Fruit fly (Drosophila melanogaster) whole organism, prepupa: ENCODE results near the gene CG46317.

ENCODE experiments used
- CG10631 ChIP-seq: fragments of 200-800 bp; sonication (Bioruptor generic); optimal IDR thresholded peaks from 2 replicates; lab custom pipeline; 2016; ENCODE audit warnings: missing biosample characterization, missing genetic modification characterization
- CG10669 ChIP-seq: fragments of 200-800 bp; sonication (Bioruptor generic); optimal IDR thresholded peaks from 3 replicates; lab custom pipeline; 2018; ENCODE audit warnings: missing biosample characterization, mild to moderate bottlenecking, missing genetic modification characterization, moderate library complexity
- CG11762 ChIP-seq: fragments of 200-800 bp; sonication (Bioruptor generic); optimal IDR thresholded peaks from 3 replicates; lab custom pipeline; 2016; ENCODE audit warnings: missing biosample characterization, missing genetic modification characterization; ENCODE audit not compliant: insufficient read depth
- CG11902 ChIP-seq: fragments of 200-800 bp; sonication (Bioruptor generic); optimal IDR thresholded peaks from 3 replicates; lab custom pipeline; 2016; ENCODE audit warnings: missing biosample characterization, missing genetic modification characterization
- CG1621 ChIP-seq: fragments of 200-800 bp; sonication (Bioruptor generic); optimal IDR thresholded peaks from 3 replicates; lab custom pipeline; 2018; ENCODE audit warnings: missing biosample characterization, mild to moderate bottlenecking, missing genetic modification characterization
- CG16779 ChIP-seq: fragments of 200-800 bp; sonication (Bioruptor generic); optimal IDR thresholded peaks from 3 replicates; lab custom pipeline; 2017; ENCODE audit warnings: missing biosample characterization, mild to moderate bottlenecking, missing genetic modification characterization
- CG3032 ChIP-seq: fragments of 200-800 bp; optimal IDR thresholded peaks from 2 replicates; lab custom pipeline; 2019; ENCODE audit warnings: missing biosample characterization, mild to moderate bottlenecking, missing genetic modification characterization, moderate library complexity
- CG31627 ChIP-seq: fragments of 200-800 bp; sonication (Bioruptor generic); optimal IDR thresholded peaks from 3 replicates; lab custom pipeline; 2016; ENCODE audit warnings: missing biosample characterization, missing genetic modification characterization
- CG32006 ChIP-seq: fragments of 200-800 bp; sonication (Bioruptor generic); optimal IDR thresholded peaks from 3 replicates; lab custom pipeline; 2017; ENCODE audit warnings: missing biosample characterization, mild to moderate bottlenecking, missing genetic modification characterization
- CG34406 ChIP-seq: fragments of 200-800 bp; sonication (Bioruptor generic); optimal IDR thresholded peaks from 3 replicates; lab custom pipeline; 2016; ENCODE audit warnings: missing biosample characterization, missing genetic modification characterization
- CG4318 ChIP-seq: fragments of 200-800 bp; sonication (Bioruptor generic); optimal IDR thresholded peaks from 3 replicates; lab custom pipeline; 2017; ENCODE audit warnings: missing biosample characterization, mild to moderate bottlenecking, missing genetic modification characterization
- CG6163 ChIP-seq: fragments of 200-800 bp; sonication (Bioruptor generic); IDR thresholded peaks from 3 replicates; pipeline ENCODE4 v1.3.6; 2022; ENCODE audit warnings: missing biosample characterization, missing genetic modification characterization
- CG6276 ChIP-seq: fragments of 200-800 bp; sonication (Bioruptor generic); optimal IDR thresholded peaks from 2 replicates; lab custom pipeline; 2017; ENCODE audit warnings: missing biosample characterization, mild to moderate bottlenecking, missing genetic modification characterization
- CG6792 ChIP-seq: fragments of 200-800 bp; sonication (Bioruptor generic); optimal IDR thresholded peaks from 3 replicates; lab custom pipeline; 2016; ENCODE audit warnings: missing biosample characterization, missing genetic modification characterization
- CG6808 ChIP-seq: fragments of 200-800 bp; sonication (Bioruptor generic); optimal IDR thresholded peaks from 3 replicates; lab custom pipeline; 2017; ENCODE audit warnings: missing biosample characterization, missing genetic modification characterization, mild to moderate bottlenecking, moderate library complexity, missing genetic modification reagents
- CG8119 ChIP-seq: fragments of 200-800 bp; sonication (Bioruptor generic); IDR thresholded peaks from 3 replicates; pipeline ENCODE4 v1.3.6; 2022; ENCODE audit warnings: missing biosample characterization, missing genetic modification characterization
- CG8319 ChIP-seq: fragments of 200-800 bp; sonication (Bioruptor generic); optimal IDR thresholded peaks from 3 replicates; lab custom pipeline; 2016; ENCODE audit warnings: missing biosample characterization, missing genetic modification characterization
- CG8632 ChIP-seq: fragments of 200-800 bp; sonication (Bioruptor generic); optimal IDR thresholded peaks from 3 replicates; lab custom pipeline; 2016; ENCODE audit warnings: missing biosample characterization, missing genetic modification characterization
- CG9139 ChIP-seq: fragments of 200-800 bp; sonication (Bioruptor generic); optimal IDR thresholded peaks from 3 replicates; lab custom pipeline; 2017; ENCODE audit warnings: missing biosample characterization, mild to moderate bottlenecking, missing genetic modification characterization
- Eip75B ChIP-seq: fragments of 200-800 bp; sonication (Bioruptor generic); optimal IDR thresholded peaks from 3 replicates; lab custom pipeline; 2016; ENCODE audit warnings: missing biosample characterization, missing genetic modification characterization
- Eip78C ChIP-seq: fragments of 200-800 bp; sonication (Bioruptor generic); peaks from one replicate; lab custom pipeline; 2016; ENCODE audit warnings: missing biosample characterization, missing genetic modification characterization
- Eip93F ChIP-seq: fragments of 200-800 bp; sonication (Bioruptor generic); optimal IDR thresholded peaks from 2 replicates; lab custom pipeline; 2016; ENCODE audit warnings: missing biosample characterization, mild to moderate bottlenecking, missing genetic modification characterization
- Ets96B ChIP-seq: fragments of 200-800 bp; optimal IDR thresholded peaks from 2 replicates; lab custom pipeline; 2019; ENCODE audit warnings: missing biosample characterization, mild to moderate bottlenecking, missing genetic modification characterization, moderate library complexity
- Hr38 ChIP-seq: sonication (Bioruptor generic); optimal IDR thresholded peaks from 2 replicates; lab custom pipeline; 2016; ENCODE audit warnings: missing biosample characterization, missing genetic modification characterization
- Lpt ChIP-seq: fragments of 200-800 bp; sonication (Bioruptor generic); optimal IDR thresholded peaks from 3 replicates; lab custom pipeline; 2016; ENCODE audit warnings: missing biosample characterization, missing genetic modification characterization
- OdsH ChIP-seq: fragments of 200-800 bp; sonication (Bioruptor generic); optimal IDR thresholded peaks from 3 replicates; lab custom pipeline; 2016; ENCODE audit warnings: missing biosample characterization, missing genetic modification characterization
- Smox ChIP-seq: fragments of 200-800 bp; sonication (Bioruptor generic); optimal IDR thresholded peaks from 3 replicates; lab custom pipeline; 2016; ENCODE audit warnings: missing biosample characterization, missing genetic modification characterization
- Sox14 ChIP-seq: fragments of 200-800 bp; sonication (Bioruptor generic); optimal IDR thresholded peaks from 3 replicates; lab custom pipeline; 2016; ENCODE audit warnings: missing biosample characterization, missing genetic modification characterization
- Sox15 ChIP-seq: fragments of 200-800 bp; sonication (Bioruptor generic); optimal IDR thresholded peaks from 3 replicates; lab custom pipeline; 2016; ENCODE audit warnings: missing biosample characterization, missing genetic modification characterization
- acj6 ChIP-seq: fragments of 200-800 bp; sonication (Bioruptor generic); optimal IDR thresholded peaks from 3 replicates; lab custom pipeline; 2016; ENCODE audit warnings: missing biosample characterization, missing genetic modification characterization
- cyc ChIP-seq: fragments of 200-800 bp; sonication (Bioruptor generic); optimal IDR thresholded peaks from 3 replicates; lab custom pipeline; 2016; ENCODE audit warnings: missing biosample characterization, missing genetic modification characterization
- dac ChIP-seq: fragments of 200-800 bp; sonication (Bioruptor generic); optimal IDR thresholded peaks from 2 replicates; lab custom pipeline; 2017; ENCODE audit warnings: missing biosample characterization, mild to moderate bottlenecking, missing genetic modification characterization
- dsx ChIP-seq: fragments of 200-800 bp; optimal IDR thresholded peaks from 3 replicates; lab custom pipeline; 2019; ENCODE audit warnings: missing biosample characterization, mild to moderate bottlenecking, missing genetic modification characterization, moderate library complexity; ENCODE audit not compliant: poor library complexity, severe bottlenecking
- eg ChIP-seq: fragments of 200-800 bp; sonication (Bioruptor generic); IDR thresholded peaks from 3 replicates; pipeline ENCODE4 v1.3.6; 2022; ENCODE audit warnings: missing biosample characterization, missing genetic modification characterization
- esn ChIP-seq: fragments of 200-800 bp; sonication (Bioruptor generic); optimal IDR thresholded peaks from 2 replicates; lab custom pipeline; 2016; ENCODE audit warnings: missing biosample characterization, mild to moderate bottlenecking, missing genetic modification characterization, moderate library complexity
- fd59A ChIP-seq: fragments of 200-800 bp; sonication (Bioruptor generic); optimal IDR thresholded peaks from 2 replicates; lab custom pipeline; 2017; ENCODE audit warnings: missing biosample characterization, mild to moderate bottlenecking, missing genetic modification characterization, missing genetic modification reagents
- fd85E ChIP-seq: fragments of 200-800 bp; sonication (Bioruptor generic); optimal IDR thresholded peaks from 3 replicates; lab custom pipeline; 2016; ENCODE audit warnings: missing biosample characterization, missing genetic modification characterization
- net ChIP-seq: fragments of 200-800 bp; sonication (Bioruptor generic); optimal IDR thresholded peaks from 3 replicates; lab custom pipeline; 2016; ENCODE audit warnings: missing biosample characterization, missing genetic modification characterization
- pdm3 ChIP-seq: fragments of 200-800 bp; sonication (Bioruptor generic); optimal IDR thresholded peaks from 3 replicates; lab custom pipeline; 2016; ENCODE audit warnings: missing biosample characterization, missing genetic modification characterization
- salr ChIP-seq, 2 experiments: fragments of 200-800 bp; sonication (Bioruptor generic); optimal IDR thresholded peaks; 3 replicates each; lab custom pipeline; 2016 to 2018; ENCODE audit warnings: missing biosample characterization in 2 of 2, missing genetic modification characterization in 2 of 2, mild to moderate bottlenecking in 1 of 2
- ss ChIP-seq, 2 experiments: fragments of 200-800 bp; sonication (Bioruptor generic); optimal IDR thresholded peaks; 2 replicates in 1 of 2; 3 replicates in 1 of 2; lab custom pipeline; 2017 to 2018; ENCODE audit warnings: mild to moderate bottlenecking in 2 of 2, missing biosample characterization in 2 of 2, missing genetic modification characterization in 2 of 2, moderate library complexity in 1 of 2
- svp ChIP-seq: fragments of 200-800 bp; sonication (Bioruptor generic); peaks from one replicate; lab custom pipeline; 2016; ENCODE audit warnings: missing biosample characterization, missing genetic modification characterization
- topi ChIP-seq: fragments of 200-800 bp; sonication (Bioruptor generic); optimal IDR thresholded peaks from 3 replicates; lab custom pipeline; 2016; ENCODE audit warnings: missing biosample characterization, missing genetic modification characterization
- vri ChIP-seq: fragments of 200-800 bp; sonication (Bioruptor generic); optimal IDR thresholded peaks from 3 replicates; lab custom pipeline; 2016; ENCODE audit warnings: missing biosample characterization, mild to moderate bottlenecking, missing genetic modification characterization

CG46317 gene

DNA sequence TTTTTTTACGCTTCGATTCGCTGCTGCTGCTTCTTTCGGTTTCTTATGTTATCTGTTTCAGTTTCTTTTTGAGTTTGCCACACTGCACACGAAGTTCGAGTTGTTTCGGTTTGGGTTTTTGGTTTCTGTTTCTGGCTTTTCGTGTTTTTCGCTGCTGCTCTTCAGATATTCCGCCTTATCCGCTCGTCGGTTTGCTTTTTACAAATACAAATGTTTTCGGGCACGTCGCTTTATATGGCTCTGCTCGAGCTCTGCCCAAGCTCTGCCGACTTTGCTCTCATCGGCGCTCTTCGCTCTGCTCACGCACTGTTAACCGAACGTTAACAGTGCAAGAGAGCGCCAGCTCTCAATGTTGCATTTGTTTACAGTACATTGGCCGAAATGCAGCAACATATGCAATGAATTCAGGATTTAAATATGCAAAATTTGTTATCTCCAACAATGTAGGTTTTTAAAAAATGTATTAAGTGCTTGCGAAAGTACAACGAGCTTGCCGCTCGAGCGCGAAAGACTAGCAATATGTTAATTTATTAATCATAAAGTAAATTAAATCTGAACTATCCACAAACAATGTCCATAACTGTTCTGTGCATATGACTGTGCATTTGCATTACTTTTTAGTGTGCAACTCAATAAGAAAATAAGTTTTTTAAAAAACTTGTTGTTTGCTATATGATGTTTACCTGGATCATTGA lies 49.6 kb upstream of the CG46317 start (continued):
- TF ChIP-seq OdsH (peak; percentile 38), CG4318 (peak; percentile 40), CG11902 (no peak), Smox (peak; percentile 15), Hr38 (GFP tag; lab: Kevin White, UChicago) (no peak), Ets96B (tag; lab: Kevin White, UChicago) (no peak), CG8319 (no peak), salr (GFP tag; optimal IDR thresholded peaks at IDR 0.05; lab: Kevin White, UChicago) (peak in 1 of 2 experiments; percentile 49), svp (peak; percentile 62)

DNA sequence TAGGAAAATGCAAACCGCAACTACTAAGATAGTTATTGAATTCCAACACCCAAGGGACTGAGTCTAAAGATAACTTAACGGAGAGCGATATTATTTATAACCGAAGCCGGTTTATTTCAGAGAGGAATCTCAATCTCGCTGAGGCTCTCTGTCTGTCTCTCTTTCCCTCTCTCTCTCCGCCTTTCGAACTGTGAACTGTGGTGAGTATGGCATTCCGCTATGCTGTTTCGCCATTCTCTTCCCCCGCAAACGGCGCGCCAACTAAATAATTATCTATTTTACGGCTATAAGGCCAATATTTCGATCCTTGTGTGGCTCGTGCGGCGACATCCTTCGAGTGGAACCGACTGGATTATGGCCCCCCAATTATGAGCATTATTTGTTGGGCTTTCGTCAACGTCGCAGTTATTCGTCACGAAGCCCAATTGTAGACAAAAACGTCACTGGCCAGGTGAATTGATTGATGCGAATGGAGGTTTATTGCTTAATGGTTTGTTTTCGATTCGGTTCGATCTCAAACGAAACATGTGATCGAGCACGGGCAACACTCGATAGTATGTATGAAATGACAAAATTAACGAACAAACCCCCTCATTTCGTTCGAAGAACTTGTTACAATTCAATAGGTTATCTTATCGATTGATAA lies 48.8 kb upstream of the CG46317 start:
- peak; percentile 1 for TF ChIP-seq CG6808
- TF ChIP-seq CG32006: no peak
- peak; percentile 4 for TF ChIP-seq Eip78C (GFP tag; lab: Kevin White, UChicago)
- TF ChIP-seq CG16779 (tag; lab: Kevin White, UChicago): no peak
- TF ChIP-seq CG9139: peak; percentile 38
- peak; percentile 47 for TF ChIP-seq svp
- peak; percentile 18; the same call in 1 of the 3 replicates for TF ChIP-seq eg
- peak; percentile 12 for TF ChIP-seq dsx (GFP tag; lab: Kevin White, UChicago)
- no peak for TF ChIP-seq Lpt (GFP tag; lab: Kevin White, UChicago)
- no peak for TF ChIP-seq fd59A
- no peak for TF ChIP-seq net
- no peak for TF ChIP-seq cyc (GFP tag; lab: Kevin White, UChicago)
- no peak for TF ChIP-seq CG10669 (GFP tag; lab: Kevin White, UChicago)
- no peak for TF ChIP-seq OdsH
- TF ChIP-seq CG6792 (GFP tag; lab: Kevin White, UChicago): no peak
- no peak for TF ChIP-seq CG8119 (GFP tag; lab: Robert Waterston, UW)
- no peak for TF ChIP-seq salr (GFP tag; optimal IDR thresholded peaks at IDR 0.05; lab: Kevin White, UChicago)
- 0 out of 3 replicates have a peak, but pooled peaks have one; percentile 42 for TF ChIP-seq CG6163 (GFP tag; lab: Robert Waterston, UW)
- peak; percentile 23 to 48 for TF ChIP-seq ss (GFP tag; optimal IDR thresholded peaks at IDR 0.05; lab: Kevin White, UChicago)
- TF ChIP-seq CG1621 (tag; lab: Kevin White, UChicago): peak; percentile 61

DNA sequence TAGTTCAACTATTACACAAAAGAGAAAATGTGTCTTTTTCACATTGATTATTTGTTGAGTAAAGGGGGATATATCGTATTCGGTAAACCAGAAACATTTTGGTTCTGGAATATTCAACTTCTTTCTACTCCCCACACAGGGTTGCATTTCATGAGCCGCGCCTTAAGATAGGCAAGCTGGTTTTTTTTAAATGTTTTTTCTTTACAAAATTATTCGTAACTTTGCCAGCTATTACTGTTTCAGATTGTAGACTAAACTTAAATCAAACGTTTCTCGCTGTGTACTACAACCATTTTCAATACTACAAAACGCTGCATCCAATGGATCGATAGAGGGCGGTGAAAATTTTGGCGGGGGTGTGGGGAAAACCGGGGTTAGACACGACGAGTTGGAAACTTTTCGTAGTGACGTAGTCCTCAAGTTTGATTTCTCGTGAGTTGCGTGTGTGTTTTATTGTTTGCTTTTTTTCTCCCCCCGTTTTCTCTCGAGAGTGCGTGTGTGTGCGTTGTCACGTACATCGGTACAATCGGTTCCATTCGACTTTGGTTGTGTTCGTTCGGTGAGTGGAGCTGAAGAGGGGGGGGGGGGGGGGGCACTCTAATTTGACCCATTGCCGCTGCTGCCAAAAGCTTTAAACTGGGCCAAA lies 47.4 kb upstream of the CG46317 start:
- no peak for TF ChIP-seq CG31627
- TF ChIP-seq OdsH: peak; percentile 42
- no peak for TF ChIP-seq esn (GFP tag; lab: Kevin White, UChicago)
- peak; percentile 55 for TF ChIP-seq dac (GFP tag; lab: Kevin White, UChicago)
- peak; percentile 30 for TF ChIP-seq acj6
- TF ChIP-seq CG32006: peak; percentile 77
- TF ChIP-seq cyc (GFP tag; lab: Kevin White, UChicago): no peak
- TF ChIP-seq dsx (GFP tag; lab: Kevin White, UChicago): no peak
- TF ChIP-seq CG10631 (GFP tag; lab: Kevin White, UChicago): peak; percentile 12
- no peak for TF ChIP-seq CG11762
- no peak for TF ChIP-seq fd85E (GFP tag; lab: Kevin White, UChicago)
- no peak for TF ChIP-seq CG8319
- TF ChIP-seq CG1621 (tag; lab: Kevin White, UChicago): no peak
- no peak for TF ChIP-seq topi (GFP tag; lab: Kevin White, UChicago)
- no peak for TF ChIP-seq CG11902
- TF ChIP-seq fd59A: no peak
- TF ChIP-seq Eip93F (GFP tag; lab: Kevin White, UChicago): no peak
- no peak for TF ChIP-seq CG10669 (GFP tag; lab: Kevin White, UChicago)
- TF ChIP-seq salr (GFP tag; optimal IDR thresholded peaks at IDR 0.05; lab: Kevin White, UChicago): peak in 1 of 2 experiments; percentile 30
- no peak for TF ChIP-seq Sox15
- TF ChIP-seq eg: peak; percentile 72
- TF ChIP-seq CG6163 (GFP tag; lab: Robert Waterston, UW): no peak
- peak; percentile 30 for TF ChIP-seq pdm3 (GFP tag; lab: Kevin White, UChicago)
- peak; percentile 16 for TF ChIP-seq Eip75B (GFP tag; lab: Kevin White, UChicago)
- TF ChIP-seq CG3032 (tag; lab: Kevin White, UChicago): no peak
- peak; percentile 2 for TF ChIP-seq Sox14 (GFP tag; lab: Kevin White, UChicago)
- peak; percentile 5 for TF ChIP-seq net
- TF ChIP-seq CG34406 (GFP tag; lab: Kevin White, UChicago): no peak
- no peak for TF ChIP-seq vri (GFP tag; lab: Kevin White, UChicago)
- no peak for TF ChIP-seq CG8632 (GFP tag; lab: Kevin White, UChicago)
- TF ChIP-seq CG6276 (GFP tag; lab: Kevin White, UChicago): peak; percentile 51
